Worm (Caenorhabditis elegans): ENCODE results near the gene pqn-31.

The pqn-31 gene

DNA sequence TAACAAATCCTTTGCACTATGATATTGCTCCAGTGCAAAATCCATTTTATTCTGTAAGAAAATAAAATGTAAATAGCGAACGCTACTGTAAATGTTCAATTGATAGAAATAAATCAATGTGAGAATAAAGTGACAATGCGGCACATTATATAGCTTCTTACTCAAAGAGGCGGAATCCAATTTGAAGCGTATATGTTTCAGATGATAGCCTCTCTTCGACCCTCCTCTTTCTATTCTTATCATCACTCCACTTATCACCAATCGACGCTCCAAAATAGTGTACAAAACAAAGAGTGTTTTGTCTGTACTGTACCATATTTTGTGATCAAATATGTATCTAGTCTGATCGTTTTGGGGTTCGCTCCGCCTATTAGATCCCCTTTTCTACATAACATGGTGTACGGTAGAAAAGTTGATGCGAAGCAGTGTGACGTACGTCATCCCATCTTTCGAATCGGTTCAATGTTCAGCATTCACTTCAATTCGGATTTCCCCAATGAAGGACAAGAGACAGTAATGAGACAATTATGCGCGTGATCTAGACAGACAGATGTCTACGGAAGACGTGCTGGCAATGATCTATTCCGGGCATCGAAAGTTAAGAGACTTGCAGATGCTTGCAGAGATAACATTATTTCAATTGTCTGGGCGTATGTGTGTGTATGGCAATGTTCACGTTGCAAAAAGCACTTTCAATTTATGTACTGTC, 37.6 kb downstream of the pqn-31 start, which contains the start of gene spl-2 (continued):
- TF ChIP-seq C16A3.4 (tag; optimal IDR thresholded peaks at IDR 0.05), result no peak
- TF ChIP-seq zag-1 (tag; optimal IDR thresholded peaks at IDR 0.05), result no peak
- peak; percentile 27 for TF ChIP-seq mep-1 (tag; optimal IDR thresholded peaks at IDR 0.05)
- peak; percentile 98 for TF ChIP-seq nhr-85 (tag)
- no peak for TF ChIP-seq Y116A8C.19 (tag; optimal IDR thresholded peaks at IDR 0.05; ENCODE audit: borderline replicate concordance)
- no peak for TF ChIP-seq pag-3 (tag; optimal IDR thresholded peaks at IDR 0.05; ENCODE audit: borderline replicate concordance, insufficient read depth)
- TF ChIP-seq aha-1 (tag; optimal IDR thresholded peaks at IDR 0.05), result no peak
- TF ChIP-seq rnt-1 (tag; optimal IDR thresholded peaks at IDR 0.05), result no peak
- no peak for TF ChIP-seq fkh-8 (tag; optimal IDR thresholded peaks at IDR 0.05)
- peak in 1 of 2 experiments; percentile 4 for TF ChIP-seq mdl-1 (tag; optimal IDR thresholded peaks at IDR 0.05)
- no peak for TF ChIP-seq zip-4 (GFP tag; optimal IDR thresholded peaks at IDR 0.05)
- TF ChIP-seq ztf-4 (tag; optimal IDR thresholded peaks at IDR 0.05), result no peak
- 0 out of 2 replicates have a peak, but pooled peaks have one; percentile 40 for TF ChIP-seq grh-1 (GFP tag; IDR thresholded peaks at IDR 0.05)
- peak; percentile 17; the same call in 1 of the 2 replicates for TF ChIP-seq nhr-19 (GFP tag; conservative IDR thresholded peaks at IDR 0.05)
- TF ChIP-seq nhr-28 (tag; optimal IDR thresholded peaks at IDR 0.05), result no peak
- TF ChIP-seq sox-4 (tag; optimal IDR thresholded peaks at IDR 0.05), result no peak
- no peak for TF ChIP-seq irx-1 (tag; optimal IDR thresholded peaks at IDR 0.05)
- TF ChIP-seq nhr-71 (tag; optimal IDR thresholded peaks at IDR 0.05), result peak; percentile 63
- peak; percentile 35 for TF ChIP-seq snu-23 (GFP tag; optimal IDR thresholded peaks at IDR 0.05)
- no peak for TF ChIP-seq nhr-237 (tag; optimal IDR thresholded peaks at IDR 0.05)
- TF ChIP-seq blmp-1 (tag; optimal IDR thresholded peaks at IDR 0.05), result peak; percentile 85
- no peak for TF ChIP-seq aly-2 (tag; optimal IDR thresholded peaks at IDR 0.05)
- peak in 2 of 6 experiments; percentile 5 to 13 for TF ChIP-seq elt-3 (tag; optimal IDR thresholded peaks at IDR 0.05)
- TF ChIP-seq dpl-1 (GFP tag; optimal IDR thresholded peaks at IDR 0.05), result no peak
- no peak for TF ChIP-seq ets-5 (GFP tag; IDR thresholded peaks at IDR 0.05)
- TF ChIP-seq nhr-12 (tag; optimal IDR thresholded peaks at IDR 0.05), result no peak
- no peak for TF ChIP-seq vab-15 (tag; optimal IDR thresholded peaks at IDR 0.05)
- TF ChIP-seq dsc-1 (tag; optimal IDR thresholded peaks at IDR 0.05), result no peak
- no peak for TF ChIP-seq ceh-63 (GFP tag; optimal IDR thresholded peaks at IDR 0.05)
- TF ChIP-seq isw-1 (GFP tag; IDR thresholded peaks at IDR 0.05), result no peak
- peak; percentile 83 for TF ChIP-seq lin-14 (GFP tag; optimal IDR thresholded peaks at IDR 0.05)
- TF ChIP-seq pqm-1 (tag; optimal IDR thresholded peaks at IDR 0.05), result no peak

ce11 chrV:9148151-9148550, 38.8 kb downstream of the pqn-31 start:
- TF ChIP-seq nhr-71 (tag; optimal IDR thresholded peaks at IDR 0.05) (peak; percentile 32), skn-1 (tag; optimal IDR thresholded peaks at IDR 0.05) (no peak), tbx-2 (tag; optimal IDR thresholded peaks at IDR 0.05) (peak; percentile 2), pqm-1 (tag; optimal IDR thresholded peaks at IDR 0.05) (no peak), nhr-20 (tag; optimal IDR thresholded peaks at IDR 0.05) (peak; percentile 46), lin-14 (GFP tag; optimal IDR thresholded peaks at IDR 0.05) (peak; percentile 23), nhr-85 (tag) (peak; percentile 82), ceh-88 (GFP tag; IDR thresholded peaks at IDR 0.05) (no peak)

DNA sequence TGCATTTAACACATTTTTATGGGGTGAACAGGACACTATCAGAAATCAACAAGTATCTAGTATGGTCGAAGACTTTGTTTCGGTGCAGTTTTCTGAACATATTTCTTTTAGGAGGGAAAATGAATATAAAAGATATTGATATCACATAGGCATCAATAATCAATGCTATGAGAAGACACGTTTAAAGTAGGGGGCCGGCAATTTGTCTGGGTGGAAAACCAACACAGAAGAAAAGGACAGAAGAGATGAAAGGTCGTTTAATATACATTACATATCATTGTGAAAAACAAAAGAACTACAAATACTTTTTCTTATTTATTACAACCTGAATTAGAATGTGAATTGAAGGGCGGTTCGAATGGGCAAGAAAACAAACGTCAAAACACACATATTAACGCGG, 43.0 kb downstream of the pqn-31 start:
- TF ChIP-seq elt-3 (tag; optimal IDR thresholded peaks at IDR 0.05), result no peak
- no peak for TF ChIP-seq tbx-2 (tag; optimal IDR thresholded peaks at IDR 0.05)
- TF ChIP-seq skn-1 (tag; optimal IDR thresholded peaks at IDR 0.05), result no peak
- no peak for TF ChIP-seq nhr-76 (tag; optimal IDR thresholded peaks at IDR 0.05)
- no peak for TF ChIP-seq unc-30 (tag; optimal IDR thresholded peaks at IDR 0.05)
- TF ChIP-seq C34B4.2 (tag; optimal IDR thresholded peaks at IDR 0.05), result no peak
- peak; percentile 7 for TF ChIP-seq nhr-71 (tag; optimal IDR thresholded peaks at IDR 0.05)
- no peak for TF ChIP-seq ceh-63 (GFP tag; optimal IDR thresholded peaks at IDR 0.05)
- no peak for TF ChIP-seq Y116A8C.19 (tag; optimal IDR thresholded peaks at IDR 0.05; ENCODE audit: borderline replicate concordance)
- TF ChIP-seq hlh-4 (tag; optimal IDR thresholded peaks at IDR 0.05), result no peak
- no peak for TF ChIP-seq elt-2 (tag; optimal IDR thresholded peaks at IDR 0.05)
- TF ChIP-seq nhr-20 (tag; optimal IDR thresholded peaks at IDR 0.05), result peak; percentile 7
- TF ChIP-seq efl-1 (optimal IDR thresholded peaks at IDR 0.05), result no peak
- no peak for TF ChIP-seq efl-1 (GFP tag; optimal IDR thresholded peaks at IDR 0.05 in 1 of 2)
- TF ChIP-seq nhr-85 (tag), result peak; percentile 78
- TF ChIP-seq egl-13 (tag; optimal IDR thresholded peaks at IDR 0.05), result no peak
- TF ChIP-seq mep-1 (tag; optimal IDR thresholded peaks at IDR 0.05), result no peak
- TF ChIP-seq ceh-90 (tag; optimal IDR thresholded peaks at IDR 0.05), result no peak
- no peak for TF ChIP-seq sox-4 (tag; optimal IDR thresholded peaks at IDR 0.05)
- no peak for TF ChIP-seq ztf-11 (tag; optimal IDR thresholded peaks at IDR 0.05)
- no peak for TF ChIP-seq ztf-4 (tag; optimal IDR thresholded peaks at IDR 0.05)
- peak; percentile 4 for TF ChIP-seq snu-23 (GFP tag; optimal IDR thresholded peaks at IDR 0.05)
- no peak for TF ChIP-seq sptf-1 (tag; optimal IDR thresholded peaks at IDR 0.05)
- no peak for TF ChIP-seq ceh-82 (tag; optimal IDR thresholded peaks at IDR 0.05)
- TF ChIP-seq aly-2 (tag; optimal IDR thresholded peaks at IDR 0.05), result no peak
